Comparison of ENCODE assay signal across 6 worm cellular contexts in the genomic region with DNA sequence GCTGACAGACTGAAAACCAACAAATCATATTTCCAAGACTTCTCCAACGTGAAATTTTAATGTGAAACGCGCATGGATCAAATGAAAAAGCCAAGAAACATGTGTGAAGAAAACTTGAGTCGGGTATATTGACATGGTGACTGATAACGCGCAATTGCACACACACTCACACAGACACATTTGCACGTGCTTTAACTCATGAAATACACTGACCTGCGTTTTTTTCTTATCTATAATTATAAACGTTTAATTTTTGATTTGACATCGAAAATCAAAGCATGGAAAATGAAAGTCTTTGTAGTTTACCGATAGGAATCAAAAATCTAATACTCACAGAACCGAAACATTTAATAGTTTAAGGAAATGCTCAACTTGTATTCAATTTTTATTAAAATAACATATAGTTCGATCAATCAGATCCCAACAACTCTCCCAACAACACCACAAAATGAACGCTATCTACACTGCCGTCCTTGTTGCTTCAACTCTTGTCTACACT.
TF ChIP-seq lines count a peak whose summit lies in the region.

A gene (plus strand): TSS at position 449 of the 499 bp plus-strand sequence.

TF ChIP-seq in whole organism, L1 larva, 84 proteins besides CTCF, POLR2A, EP300 and RAD21 (continues in another document):
- TF ChIP-seq nhr-237 (tag; optimal IDR thresholded peaks at IDR 0.05; lab: Kevin White, UChicago) (no peak), ztf-4 (tag; optimal IDR thresholded peaks at IDR 0.05; lab: Kevin White, UChicago) (no peak), lin-15B (tag; optimal IDR thresholded peaks at IDR 0.05; lab: Kevin White, UChicago) (no peak), nhr-90 (tag; optimal IDR thresholded peaks at IDR 0.05; lab: Kevin White, UChicago; ENCODE audit: poor library complexity) (peak; percentile 36), aly-2 (tag; optimal IDR thresholded peaks at IDR 0.05; lab: Kevin White, UChicago) (no peak), elt-3 (tag; optimal IDR thresholded peaks at IDR 0.05; lab: Kevin White, UChicago) (no peak), ceh-90 (tag; optimal IDR thresholded peaks at IDR 0.05; lab: Kevin White, UChicago) (no peak), fkh-10 (GFP tag; optimal IDR thresholded peaks at IDR 0.05; lab: Kevin White, UChicago) (no peak), mef-2 (tag; optimal IDR thresholded peaks at IDR 0.05; lab: Kevin White, UChicago) (no peak), Y116A8C.19 (tag; optimal IDR thresholded peaks at IDR 0.05; lab: Kevin White, UChicago; ENCODE audit: borderline replicate concordance) (no peak), zag-1 (tag; optimal IDR thresholded peaks at IDR 0.05; lab: Kevin White, UChicago) (no peak), blmp-1 (tag; optimal IDR thresholded peaks at IDR 0.05; lab: Kevin White, UChicago) (no peak), C34B4.2 (tag; optimal IDR thresholded peaks at IDR 0.05; lab: Kevin White, UChicago) (no peak), nhr-77 (tag; optimal IDR thresholded peaks at IDR 0.05; lab: Kevin White, UChicago) (no peak), nhr-84 (tag; optimal IDR thresholded peaks at IDR 0.05; lab: Kevin White, UChicago) (no peak)

TF ChIP-seq in whole organism, L2 larva, 48 proteins besides CTCF, POLR2A, EP300 and RAD21:
- TF ChIP-seq egl-27 (tag; optimal IDR thresholded peaks at IDR 0.05; lab: Kevin White, UChicago) = no peak
- TF ChIP-seq fos-1 (tag; optimal IDR thresholded peaks at IDR 0.05; lab: Kevin White, UChicago) = peak; percentile 90
- peak; percentile 45 for TF ChIP-seq crh-2 (tag; optimal IDR thresholded peaks at IDR 0.05; lab: Kevin White, UChicago)
- TF ChIP-seq gmeb-1 (tag; optimal IDR thresholded peaks at IDR 0.05; lab: Kevin White, UChicago) = peak; percentile 31
- peak; percentile 39 for TF ChIP-seq F13H6.1 (tag; optimal IDR thresholded peaks at IDR 0.05; lab: Kevin White, UChicago)
- peak; percentile 77 for TF ChIP-seq sma-9 (GFP tag; optimal IDR thresholded peaks at IDR 0.05; lab: Kevin White, UChicago)
- no peak for TF ChIP-seq sma-9 (tag; optimal IDR thresholded peaks at IDR 0.05; lab: Kevin White, UChicago)
- peak; percentile 39 to 50 for TF ChIP-seq mdl-1 (tag; optimal IDR thresholded peaks at IDR 0.05; lab: Kevin White, UChicago)
- TF ChIP-seq lin-13 (GFP tag; optimal IDR thresholded peaks at IDR 0.05; lab: Kevin White, UChicago) = no peak
- no peak for TF ChIP-seq mab-5 (tag; optimal IDR thresholded peaks at IDR 0.05; lab: Kevin White, UChicago)
TF ChIP-seq in whole organism, L2 larva: peak in this region for 6.

TF ChIP-seq in whole organism, L3 larva, 47 proteins besides CTCF, POLR2A, EP300 and RAD21:
- TF ChIP-seq mdl-1 (tag; optimal IDR thresholded peaks at IDR 0.05; lab: Kevin White, UChicago) (peak; percentile 50), elt-2 (tag; optimal IDR thresholded peaks at IDR 0.05; lab: Kevin White, UChicago) (peak; percentile 94), ceh-82 (tag; optimal IDR thresholded peaks at IDR 0.05; lab: Kevin White, UChicago) (no peak), fkh-10 (GFP tag; optimal IDR thresholded peaks at IDR 0.05; lab: Kevin White, UChicago) (no peak), nhr-23 (tag; optimal IDR thresholded peaks at IDR 0.05; lab: Kevin White, UChicago) (no peak), tbx-2 (tag; optimal IDR thresholded peaks at IDR 0.05; lab: Kevin White, UChicago) (no peak), pqm-1 (tag; optimal IDR thresholded peaks at IDR 0.05; lab: Kevin White, UChicago) (peak; percentile 94), skn-1 (tag; optimal IDR thresholded peaks at IDR 0.05; lab: Kevin White, UChicago) (no peak), pha-4 (tag; optimal IDR thresholded peaks at IDR 0.05; lab: Kevin White, UChicago) (peak; percentile 83), ama-1 (optimal IDR thresholded peaks at IDR 0.05; lab: Kevin White, UChicago) (no peak), jun-1 (tag; optimal IDR thresholded peaks at IDR 0.05; lab: Kevin White, UChicago) (peak; percentile 19), hmg-11 (tag; optimal IDR thresholded peaks at IDR 0.05; lab: Kevin White, UChicago) (no peak)

TF ChIP-seq in whole organism, L4 larva, 104 proteins besides CTCF, POLR2A, EP300 and RAD21 (continues in another document):
- TF ChIP-seq mxl-2 (GFP tag; conservative IDR thresholded peaks at IDR 0.05; lab: Robert Waterston, UW) (0 out of 2 replicates have a peak, but pooled peaks have one; percentile 10), dmd-9 (GFP tag; IDR thresholded peaks at IDR 0.05; lab: Robert Waterston, UW) (no peak), nhr-111 (GFP tag; optimal IDR thresholded peaks at IDR 0.05; lab: Kevin White, UChicago) (no peak), pqm-1 (tag; optimal IDR thresholded peaks at IDR 0.05; lab: Kevin White, UChicago) (peak; percentile 62), jun-1 (tag; optimal IDR thresholded peaks at IDR 0.05; lab: Kevin White, UChicago) (no peak), ztf-7 (tag; optimal IDR thresholded peaks at IDR 0.05; lab: Kevin White, UChicago) (no peak), hlh-11 (tag; optimal IDR thresholded peaks at IDR 0.05; lab: Kevin White, UChicago) (peak; percentile 83), T20F7.1 (GFP tag; optimal IDR thresholded peaks at IDR 0.05; lab: Kevin White, UChicago) (peak; percentile 5), daf-16 (GFP tag; optimal IDR thresholded peaks at IDR 0.05; lab: Kevin White, UChicago) (no peak), daf-16 (tag; optimal IDR thresholded peaks at IDR 0.05; lab: Kevin White, UChicago) (peak; percentile 91), set-16 (GFP tag; IDR thresholded peaks at IDR 0.05; lab: Robert Waterston, UW) (no peak), madf-5 (GFP tag; IDR thresholded peaks at IDR 0.05; lab: Robert Waterston, UW) (no peak), Y48G9A.11 (GFP tag; IDR thresholded peaks at IDR 0.05; lab: Robert Waterston, UW) (no peak), dmd-6 (GFP tag; IDR thresholded peaks at IDR 0.05; lab: Robert Waterston, UW) (peak; percentile 95), F49E8.2 (tag; optimal IDR thresholded peaks at IDR 0.05; lab: Kevin White, UChicago; ENCODE audit: borderline replicate concordance) (no peak), fos-1 (tag; optimal IDR thresholded peaks at IDR 0.05; lab: Kevin White, UChicago) (no peak), lin-1 (GFP tag; IDR thresholded peaks at IDR 0.05; lab: Robert Waterston, UW) (0 out of 2 replicates have a peak, but pooled peaks have one; percentile 19)

TF ChIP-seq in whole organism, late embryonic, 69 proteins besides CTCF, POLR2A, EP300 and RAD21:
- TF ChIP-seq elt-2 (tag; optimal IDR thresholded peaks at IDR 0.05; lab: Kevin White, UChicago) = peak; percentile 43
- peak; percentile 1 for TF ChIP-seq hlh-30 (tag; optimal IDR thresholded peaks at IDR 0.05; lab: Kevin White, UChicago; ENCODE audit: insufficient read depth)
- TF ChIP-seq ceh-48 (tag; optimal IDR thresholded peaks at IDR 0.05; lab: Kevin White, UChicago) = no peak

TF ChIP-seq in whole organism, young adult, 124 proteins besides CTCF, POLR2A, EP300 and RAD21:
- TF ChIP-seq madf-8 (GFP tag; conservative IDR thresholded peaks at IDR 0.05; lab: Robert Waterston, UW) (no peak), nhr-80 (tag; optimal IDR thresholded peaks at IDR 0.05; lab: Kevin White, UChicago) (peak; percentile 86), pha-4 (tag; optimal IDR thresholded peaks at IDR 0.05; lab: Kevin White, UChicago) (peak; percentile 38), atf-7 (tag; optimal IDR thresholded peaks at IDR 0.05; lab: Kevin White, UChicago) (peak; percentile 9), ceh-100 (GFP tag; IDR thresholded peaks at IDR 0.05; lab: Robert Waterston, UW) (no peak)
